Worm (Caenorhabditis elegans) whole organism, L4 larva: ENCODE measurements around the gene sptl-2.
A peak's percentile ranks its signal among the peaks of the same experiment; 100 is the strongest.

Experiments
- F37D6.2 ChIP-seq: sonication (generic microtip); optimal IDR thresholded peaks from 2 replicates; lab custom pipeline; 2016; ENCODE audit warnings: mild to moderate bottlenecking, missing genetic modification characterization, missing compliant biosample characterization
- F44E2.7 ChIP-seq: fragments of 200-800 bp; sonication (Bioruptor generic); IDR thresholded peaks from 2 replicates; pipeline ENCODE4 v2.1.2; 2022; ENCODE audit warnings: missing genetic modification characterization, missing compliant biosample characterization
- F49E8.2 ChIP-seq: sonication (generic microtip); optimal IDR thresholded peaks from 2 replicates; lab custom pipeline; 2016; ENCODE audit warnings: missing compliant biosample characterization, mild to moderate bottlenecking, missing genetic modification characterization, borderline replicate concordance
- T20F7.1 ChIP-seq: fragments of 200-800 bp; sonication (Bioruptor generic); optimal IDR thresholded peaks from 2 replicates; lab custom pipeline; 2018; ENCODE audit warnings: mild to moderate bottlenecking, missing genetic modification characterization, missing compliant biosample characterization
- T26A8.4 ChIP-seq: fragments of 200-800 bp; sonication (Bioruptor generic); IDR thresholded peaks from 2 replicates; pipeline ENCODE4 v1.3.6; 2022; ENCODE audit warnings: missing genetic modification characterization, missing compliant biosample characterization
- Y105C5A.15 ChIP-seq: fragments of 200-800 bp; sonication (Bioruptor generic); IDR thresholded peaks from 2 replicates; pipeline ENCODE4 v1.3.6; 2022; ENCODE audit warnings: missing genetic modification characterization, missing compliant biosample characterization
- aha-1 ChIP-seq: fragments of 150-350 bp; peaks from one replicate; lab custom pipeline; 2014; ENCODE audit warnings: missing biosample characterization, missing genetic modification characterization
- aly-2 ChIP-seq: sonication (generic microtip); optimal IDR thresholded peaks from 2 replicates; lab custom pipeline; 2018; ENCODE audit warnings: missing biosample characterization, missing genetic modification characterization
- ceh-20 ChIP-seq: fragments of 200-800 bp; sonication (Bioruptor generic); IDR thresholded peaks from 2 replicates; pipeline ENCODE4 v1.3.6; 2022; ENCODE audit warnings: missing genetic modification reagents, missing genetic modification characterization, missing compliant biosample characterization
- ceh-28 ChIP-seq: fragments of 150-350 bp; optimal IDR thresholded peaks from 2 replicates; lab custom pipeline; 2014; ENCODE audit warnings: missing biosample characterization, missing genetic modification reagents, missing genetic modification characterization
- ceh-32 ChIP-seq: sonication (generic microtip); optimal IDR thresholded peaks from 2 replicates; lab custom pipeline; 2016; ENCODE audit warnings: mild to moderate bottlenecking, missing genetic modification characterization, missing compliant biosample characterization; ENCODE audit not compliant: poor library complexity
- ces-1 ChIP-seq: fragments of 150-350 bp; sonication (generic microtip); optimal IDR thresholded peaks from 4 replicates; lab custom pipeline; 2014; ENCODE audit warnings: missing biosample characterization, missing genetic modification reagents, missing genetic modification characterization
- ctbp-1 ChIP-seq: fragments of 200-800 bp; sonication (Bioruptor generic); IDR thresholded peaks from 2 replicates; pipeline ENCODE4 v1.3.6; 2022; ENCODE audit warnings: missing genetic modification reagents, missing genetic modification characterization, missing compliant biosample characterization
- daf-16 ChIP-seq, 3 experiments: sonication (generic microtip); optimal IDR thresholded peaks; 2 replicates each; lab custom pipeline; 2016 to 2017; ENCODE audit warnings: missing genetic modification characterization in 3 of 3, missing genetic modification reagents in 3 of 3, mild to moderate bottlenecking in 2 of 3, missing compliant biosample characterization in 2 of 3, missing biosample characterization in 1 of 3, moderate library complexity in 1 of 3
- dpl-1 ChIP-seq: fragments of 150-350 bp; optimal IDR thresholded peaks from 2 replicates; lab custom pipeline; 2014; ENCODE audit warnings: missing biosample characterization, missing genetic modification reagents, missing genetic modification characterization
- duxl-1 ChIP-seq: sonication (generic microtip); optimal IDR thresholded peaks from 2 replicates; lab custom pipeline; 2016; ENCODE audit warnings: mild to moderate bottlenecking, missing genetic modification characterization, moderate library complexity, missing compliant biosample characterization; ENCODE audit not compliant: poor library complexity
- fkh-10 ChIP-seq: fragments of 150-350 bp; optimal IDR thresholded peaks from 2 replicates; lab custom pipeline; 2014; ENCODE audit warnings: missing biosample characterization, missing genetic modification reagents, missing genetic modification characterization
- gei-8 ChIP-seq: fragments of 200-800 bp; sonication (Bioruptor generic); optimal IDR thresholded peaks from 2 replicates; lab custom pipeline; 2018; ENCODE audit warnings: mild to moderate bottlenecking, missing genetic modification characterization, missing compliant biosample characterization
- hif-1 ChIP-seq, 2 experiments: sonication (generic microtip); optimal IDR thresholded peaks; 2 replicates each; lab custom pipeline; 2016 to 2017; ENCODE audit warnings: missing compliant biosample characterization in 2 of 2, missing genetic modification characterization in 2 of 2, missing genetic modification reagents in 2 of 2, missing genotype in 2 of 2, mild to moderate bottlenecking in 1 of 2
- hlh-11 ChIP-seq: fragments of 200-800 bp; sonication (Bioruptor generic); optimal IDR thresholded peaks from 2 replicates; lab custom pipeline; 2018; ENCODE audit warnings: mild to moderate bottlenecking, missing genetic modification characterization, missing compliant biosample characterization
- hlh-30 ChIP-seq: sonication (generic microtip); optimal IDR thresholded peaks from 2 replicates; lab custom pipeline; 2017; ENCODE audit warnings: antibody characterized with exemption, mild to moderate bottlenecking, missing genetic modification characterization, missing compliant biosample characterization; ENCODE audit not compliant: insufficient read depth
- hmg-1.1 ChIP-seq: fragments of 200-800 bp; sonication (Bioruptor generic); IDR thresholded peaks from 2 replicates; pipeline ENCODE4 v1.3.6; 2022; ENCODE audit warnings: missing genetic modification reagents, missing genetic modification characterization, missing compliant biosample characterization
- lsy-2 ChIP-seq, 2 experiments: fragments of 150-350 bp in 1 of 2; sonication (generic microtip) in 1 of 2; optimal IDR thresholded peaks; 2 replicates each; lab custom pipeline; 2014 to 2017; ENCODE audit warnings: missing biosample characterization in 2 of 2, missing genetic modification characterization in 2 of 2
- mdl-1 ChIP-seq, 2 experiments: fragments of 150-350 bp in 1 of 2; sonication (generic microtip) in 1 of 2; optimal IDR thresholded peaks; 2 replicates each; lab custom pipeline; 2014 to 2017; ENCODE audit warnings: missing biosample characterization in 2 of 2, missing genetic modification characterization in 2 of 2
- mdt-29 ChIP-seq: fragments of 200-800 bp; sonication (Bioruptor generic); IDR thresholded peaks from 2 replicates; pipeline ENCODE4 v1.3.6; 2022; ENCODE audit warnings: missing genetic modification reagents, missing genetic modification characterization, missing compliant biosample characterization
- mep-1 ChIP-seq: fragments of 150-350 bp; sonication (generic microtip); optimal IDR thresholded peaks from 3 replicates; lab custom pipeline; 2014; ENCODE audit warnings: missing biosample characterization, missing genetic modification characterization
- mxl-2 ChIP-seq: fragments of 200-800 bp; sonication (Bioruptor generic); conservative IDR thresholded peaks from 2 replicates; pipeline ENCODE4 v1.3.6; 2022; ENCODE audit warnings: missing genetic modification reagents, missing genetic modification characterization, missing compliant biosample characterization
- nhr-11 ChIP-seq: fragments of 150-350 bp; optimal IDR thresholded peaks from 2 replicates; lab custom pipeline; 2014; ENCODE audit warnings: missing biosample characterization, missing genetic modification characterization
- nhr-25 ChIP-seq: sonication (generic microtip); optimal IDR thresholded peaks from 2 replicates; lab custom pipeline; 2017; ENCODE audit warnings: missing genetic modification characterization, mild to moderate bottlenecking, missing compliant biosample characterization, antibody characterized with exemption, moderate library complexity, borderline replicate concordance; ENCODE audit not compliant: insufficient read depth
- nhr-28 ChIP-seq: fragments of 150-350 bp; optimal IDR thresholded peaks from 2 replicates; lab custom pipeline; 2014; ENCODE audit warnings: missing biosample characterization, missing genetic modification characterization
- rbr-2 ChIP-seq: sonication (generic microtip); optimal IDR thresholded peaks from 2 replicates; lab custom pipeline; 2016; ENCODE audit warnings: missing genotype, missing genetic modification characterization, missing compliant biosample characterization
- saeg-2 ChIP-seq: fragments of 200-800 bp; sonication (Bioruptor generic); IDR thresholded peaks from 2 replicates; pipeline ENCODE4 v1.3.6; 2022; ENCODE audit warnings: missing genetic modification reagents, missing genetic modification characterization, missing compliant biosample characterization
- tra-1 ChIP-seq: fragments of 200-800 bp; sonication (Bioruptor generic); IDR thresholded peaks from 2 replicates; pipeline ENCODE4 v1.3.6; 2022; ENCODE audit warnings: missing genetic modification reagents, missing genetic modification characterization, missing compliant biosample characterization
- unc-62 ChIP-seq, 3 experiments: fragments of 150-350 bp in 1 of 3; sonication (generic microtip); optimal IDR thresholded peaks in 2 of 3; peaks in 1 of 3; 1 replicate in 1 of 3; 2 replicates in 2 of 3; lab custom pipeline; 2014 to 2017; ENCODE audit warnings: missing biosample characterization in 3 of 3, missing genetic modification characterization in 3 of 3, missing genetic modification reagents in 3 of 3, missing genotype in 1 of 3
- vab-7 ChIP-seq: fragments of 200-800 bp; sonication (Bioruptor generic); IDR thresholded peaks from 2 replicates; pipeline ENCODE4 v1.3.6; 2022; ENCODE audit warnings: missing genetic modification reagents, missing genetic modification characterization, missing compliant biosample characterization

The sptl-2 gene

DNA sequence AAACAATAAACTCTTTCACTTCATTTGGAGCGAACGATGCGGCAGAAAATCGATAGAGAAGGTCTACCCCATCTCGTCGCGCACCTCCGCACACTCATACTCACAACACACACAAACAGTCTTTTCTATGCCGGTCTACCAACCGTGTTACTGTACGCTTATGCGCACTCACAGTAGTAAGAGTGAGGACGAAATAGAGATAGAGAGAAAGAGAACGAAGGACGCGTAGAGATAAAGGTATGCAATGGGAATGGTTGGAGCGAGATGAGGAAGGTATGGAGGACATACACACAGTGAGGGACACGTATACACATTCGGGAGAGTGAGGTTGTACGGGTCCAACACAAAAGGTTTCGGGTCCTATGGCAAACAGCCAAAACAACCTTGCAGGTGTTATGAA, 38.2 kb upstream of the sptl-2 start (continued):
- no peak for TF ChIP-seq daf-16 (GFP tag; optimal IDR thresholded peaks at IDR 0.05; lab: Kevin White, UChicago)
- peak; percentile 36 for TF ChIP-seq daf-16 (tag; optimal IDR thresholded peaks at IDR 0.05; lab: Kevin White, UChicago)
- peak; percentile 75 for TF ChIP-seq nhr-28
- 0 out of 2 replicates have a peak, but pooled peaks have one; percentile 20 for TF ChIP-seq T26A8.4 (GFP tag; lab: Robert Waterston, UW)
- peak; percentile 21 for TF ChIP-seq rbr-2 (tag; lab: Kevin White, UChicago)
- TF ChIP-seq aly-2 (tag; lab: Kevin White, UChicago) = no peak
- TF ChIP-seq duxl-1 (tag; lab: Kevin White, UChicago) = no peak
- no peak for TF ChIP-seq mdt-29 (GFP tag; lab: Robert Waterston, UW)
- TF ChIP-seq Y105C5A.15 (GFP tag; lab: Robert Waterston, UW) = no peak
- no peak for TF ChIP-seq ceh-32 (tag; lab: Kevin White, UChicago)
- TF ChIP-seq saeg-2 (GFP tag; lab: Robert Waterston, UW) = no peak
- no peak for TF ChIP-seq F49E8.2 (tag; lab: Kevin White, UChicago)
- TF ChIP-seq hlh-30 (tag; lab: Kevin White, UChicago) = no peak
- TF ChIP-seq F44E2.7 = 0 out of 2 replicates have a peak, but pooled peaks have one; percentile 35
- no peak for TF ChIP-seq ceh-28 (tag; lab: Kevin White, UChicago)
- no peak for TF ChIP-seq gei-8
- TF ChIP-seq, all 104 proteins: peak for 18

DNA sequence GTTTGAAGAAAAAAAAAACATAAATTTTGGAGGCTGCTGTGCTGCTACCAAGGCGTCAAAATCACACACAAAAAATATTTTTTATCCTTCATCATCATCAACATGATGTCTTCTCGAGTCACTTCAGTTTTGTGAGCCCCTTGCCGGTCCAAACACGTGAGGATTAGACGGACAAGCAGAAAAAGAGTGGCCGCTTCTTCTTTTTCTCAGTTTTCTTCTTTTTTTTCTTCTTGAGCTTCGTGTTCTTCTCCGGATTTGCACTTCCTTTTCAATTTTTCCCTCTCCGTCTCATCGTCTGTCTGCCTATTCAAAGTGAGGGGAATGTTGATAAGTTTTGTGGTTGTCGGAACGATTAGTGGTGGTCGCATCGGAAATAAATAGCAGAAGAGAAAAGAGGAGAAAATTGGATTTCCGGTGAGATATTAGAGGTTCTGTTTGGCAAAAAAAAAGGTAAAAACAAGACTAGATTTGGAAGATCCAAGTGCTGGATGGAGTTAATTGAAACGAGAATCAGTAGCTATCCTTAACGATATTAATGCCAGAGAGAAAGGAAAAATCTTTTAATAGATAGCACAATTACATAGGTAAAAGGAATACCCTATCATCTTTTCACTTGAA, 36.5 kb upstream of the sptl-2 start:
- TF ChIP-seq hif-1 (tag; optimal IDR thresholded peaks at IDR 0.05; lab: Kevin White, UChicago) = peak in 1 of 2 experiments; percentile 21
- peak in 1 of 2 experiments; percentile 63 for TF ChIP-seq lsy-2 (tag; optimal IDR thresholded peaks at IDR 0.05; lab: Kevin White, UChicago)
- peak in 1 of 2 experiments; percentile 65 for TF ChIP-seq mdl-1 (tag; optimal IDR thresholded peaks at IDR 0.05; lab: Kevin White, UChicago)
- TF ChIP-seq F37D6.2 (tag; lab: Kevin White, UChicago) = peak; percentile 6
- TF ChIP-seq rbr-2 (tag; lab: Kevin White, UChicago) = peak; percentile 60
- 0 out of 2 replicates have a peak, but pooled peaks have one; percentile 58 for TF ChIP-seq hmg-1.1 (GFP tag; lab: Robert Waterston, UW)
- peak; percentile 29 for TF ChIP-seq nhr-11 (tag; lab: Kevin White, UChicago)
- TF ChIP-seq mep-1 (tag; lab: Kevin White, UChicago) = peak; percentile 59
- peak; percentile 26 for TF ChIP-seq fkh-10
- no peak for TF ChIP-seq vab-7 (GFP tag; lab: Robert Waterston, UW)
- no peak for TF ChIP-seq nhr-25 (tag; lab: Kevin White, UChicago)
- no peak for TF ChIP-seq ces-1 (GFP tag; lab: Kevin White, UChicago)
- peak; percentile 69 for TF ChIP-seq hlh-30 (tag; lab: Kevin White, UChicago)
- TF ChIP-seq dpl-1 = peak; percentile 2
- no peak for TF ChIP-seq mxl-2 (GFP tag; lab: Robert Waterston, UW)
- peak in 1 of 2 experiments; percentile 71 for TF ChIP-seq unc-62 (GFP tag; optimal IDR thresholded peaks at IDR 0.05 in 1 of 2; lab: Kevin White, UChicago)
- no peak for TF ChIP-seq unc-62 (tag; optimal IDR thresholded peaks at IDR 0.05; lab: Kevin White, UChicago)
- TF ChIP-seq T20F7.1 (GFP tag; lab: Kevin White, UChicago) = no peak
- TF ChIP-seq hlh-11 (tag; lab: Kevin White, UChicago) = peak; percentile 38
- TF ChIP-seq tra-1 (GFP tag; lab: Robert Waterston, UW) = 0 out of 2 replicates have a peak, but pooled peaks have one; percentile 60
- peak in 1 of 2 experiments; percentile 36 for TF ChIP-seq daf-16 (GFP tag; optimal IDR thresholded peaks at IDR 0.05; lab: Kevin White, UChicago)
- no peak for TF ChIP-seq daf-16 (tag; optimal IDR thresholded peaks at IDR 0.05; lab: Kevin White, UChicago)
- peak; percentile 37; the same call in 1 of the 2 replicates for TF ChIP-seq ctbp-1
- TF ChIP-seq aha-1 (tag; lab: Kevin White, UChicago) = peak; percentile 97
- 0 out of 2 replicates have a peak, but pooled peaks have one; percentile 50 for TF ChIP-seq ceh-20 (GFP tag; lab: Robert Waterston, UW)
